Worm (Caenorhabditis elegans) whole organism, midembryonic: Measurements from ENCODE around the gene T10B9.9.

Source experiments
- T22C8.4 ChIP-seq: fragments of 200-800 bp; sonication (Bioruptor generic); IDR thresholded peaks from 2 replicates; pipeline ENCODE4 v1.3.6; 2022; ENCODE audit warnings: missing genetic modification characterization, missing compliant biosample characterization
- cog-1 ChIP-seq: sonication (generic microtip); optimal IDR thresholded peaks from 2 replicates; lab custom pipeline; 2016; ENCODE audit warnings: missing genetic modification characterization, missing compliant biosample characterization
- flt-1 ChIP-seq: fragments of 200-800 bp; sonication (Bioruptor generic); IDR thresholded peaks from 2 replicates; pipeline ENCODE4 v1.3.6; 2022; ENCODE audit warnings: missing genetic modification characterization, missing compliant biosample characterization
- klf-2 ChIP-seq: fragments of 200-800 bp; sonication (Bioruptor generic); conservative IDR thresholded peaks from 2 replicates; pipeline ENCODE4 v1.3.6; 2022; ENCODE audit warnings: missing genetic modification reagents, missing genetic modification characterization, missing compliant biosample characterization
- med-1 ChIP-seq: sonication (generic microtip); optimal IDR thresholded peaks from 2 replicates; lab custom pipeline; 2017; ENCODE audit warnings: missing genetic modification characterization, mild to moderate bottlenecking, missing compliant biosample characterization, antibody characterized with exemption, missing genetic modification reagents; ENCODE audit not compliant: insufficient read depth
- ref-1 ChIP-seq: fragments of 200-800 bp; sonication (Bioruptor generic); conservative IDR thresholded peaks from 2 replicates; pipeline ENCODE4 v1.3.6; 2022; ENCODE audit warnings: missing genetic modification reagents, missing genetic modification characterization, missing compliant biosample characterization
- ztf-23 ChIP-seq: fragments of 200-800 bp; sonication (Bioruptor generic); IDR thresholded peaks from 2 replicates; pipeline ENCODE4 v1.3.6; 2022; ENCODE audit warnings: missing genetic modification reagents, missing genetic modification characterization, missing compliant biosample characterization

DNA sequence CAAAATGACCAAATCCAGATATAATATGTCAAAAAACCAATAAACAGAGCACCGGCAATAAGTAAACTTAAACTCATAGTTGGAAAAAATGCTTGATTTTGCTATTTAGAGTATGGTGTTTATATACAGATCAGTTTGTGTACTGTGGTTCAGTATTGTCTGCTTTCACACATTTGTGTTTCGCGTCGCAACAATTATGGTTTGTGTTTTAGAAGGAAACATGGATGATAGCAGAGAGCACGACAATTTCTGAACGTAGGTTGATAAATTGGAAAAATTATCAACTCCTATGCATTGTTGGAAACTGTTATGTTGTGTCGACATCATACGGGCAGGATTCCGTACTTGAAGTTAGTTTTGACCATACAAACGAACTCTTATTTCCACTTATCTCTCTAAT is 22.0 kb upstream of the T10B9.9 start, which contains the start of gene cyp-13A4:
- TF ChIP-seq klf-2 (GFP tag; lab: Robert Waterston, UW) (no peak), flt-1 (GFP tag; lab: Robert Waterston, UW) (no peak), ztf-23 (GFP tag; lab: Robert Waterston, UW) (no peak), cog-1 (tag; lab: Kevin White, UChicago) (no peak), ref-1 (GFP tag; lab: Robert Waterston, UW) (no peak), T22C8.4 (no peak), med-1 (GFP tag; lab: Kevin White, UChicago) (no peak)
